Fruit fly (Drosophila melanogaster): ENCODE measurements around the gene AnxB11.

Gene AnxB11

DNA sequence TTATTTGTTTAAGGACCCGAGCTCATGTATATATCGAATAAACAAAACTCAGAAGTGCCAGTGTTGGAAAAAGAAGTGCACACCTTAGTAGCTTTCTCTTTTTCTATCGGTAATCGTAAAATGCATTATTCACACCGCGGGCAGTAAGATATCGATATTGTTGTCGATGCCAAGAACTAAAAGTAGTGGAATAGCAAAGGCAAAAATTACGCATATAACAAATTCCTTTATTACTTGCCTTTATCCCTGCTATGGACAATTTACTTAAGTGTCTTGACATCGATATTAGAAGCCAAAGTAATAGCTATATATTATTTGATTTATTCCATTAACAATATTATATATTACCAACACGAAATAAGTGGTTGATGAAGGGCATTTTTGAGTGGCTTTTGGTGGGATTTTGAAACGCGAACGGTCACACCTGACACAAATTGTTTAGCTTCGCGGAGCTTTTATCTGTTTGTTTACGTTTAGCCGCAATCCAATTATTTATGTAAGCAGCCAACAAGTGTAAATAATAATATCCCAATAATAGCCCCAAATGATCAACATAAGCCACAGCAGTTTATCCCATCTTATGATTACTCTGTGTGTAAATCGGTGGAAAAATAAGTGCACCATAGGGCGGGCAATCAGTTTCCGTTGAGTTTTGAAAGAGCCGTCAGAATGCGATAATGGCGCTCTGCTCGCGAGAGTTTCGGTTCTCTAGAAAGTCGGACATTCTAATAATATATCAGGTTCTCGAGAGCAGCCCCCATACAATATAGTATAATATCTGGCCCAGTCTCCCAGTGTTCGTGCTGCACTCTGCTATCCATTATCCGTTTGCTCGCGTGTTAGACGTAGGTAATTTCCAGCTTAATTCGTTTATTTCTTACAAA lies 37.0 kb downstream of the AnxB11 start, which contains the start of the genes CG9992 and CG4239 (continued):
- TF ChIP-seq HLH4C (GFP tag; IDR thresholded peaks at IDR 0.05; ENCODE audit: partially characterized antibody), result peak; percentile 61; the same call in 2 of the 3 replicates

DNA sequence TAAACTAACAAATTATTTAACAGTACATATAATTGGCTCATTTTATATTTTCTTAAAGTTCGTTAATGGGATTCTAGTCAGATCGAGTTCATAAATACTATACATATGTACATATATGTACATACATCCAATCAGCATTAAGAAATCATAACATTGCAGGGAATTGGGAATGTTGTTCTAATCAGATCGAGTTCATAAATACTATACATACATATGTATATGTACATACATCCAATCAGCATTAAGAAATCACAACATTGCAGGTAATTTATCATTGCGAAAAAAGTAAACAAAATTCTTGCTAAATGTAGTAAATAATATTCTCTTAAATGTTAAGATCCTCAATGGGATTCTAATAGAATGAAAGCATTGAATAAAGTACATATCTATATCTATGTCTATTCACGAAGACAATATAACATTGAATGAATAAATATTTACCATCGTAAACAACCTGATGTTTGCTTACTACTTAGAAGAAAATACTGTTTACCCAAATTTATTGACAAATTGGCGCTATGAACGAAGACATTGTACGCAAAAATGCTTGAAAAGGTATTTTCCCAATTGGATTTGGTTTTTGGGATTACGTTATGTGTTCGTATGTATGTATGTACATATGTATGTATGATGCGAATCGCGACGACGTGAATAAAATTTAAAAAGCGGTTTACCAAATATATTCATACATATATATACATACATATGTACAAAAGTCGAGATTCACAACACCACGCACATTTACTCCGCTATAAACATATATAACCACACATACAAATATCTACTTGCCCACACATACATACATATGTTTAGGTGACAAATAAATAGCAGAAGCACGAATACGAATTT lies 38.2 kb downstream of the AnxB11 start:
- TF ChIP-seq CG8765 (GFP tag; IDR thresholded peaks at IDR 0.05) (no peak), usp (GFP tag; optimal IDR thresholded peaks at IDR 0.05) (no peak), CG8290 (GFP tag; optimal IDR thresholded peaks at IDR 0.05) (peak; percentile 34), CG8290 (tag; optimal IDR thresholded peaks at IDR 0.05) (peak in 1 of 2 experiments; percentile 78), CG2129 (GFP tag; IDR thresholded peaks at IDR 0.05; ENCODE audit: partially characterized antibody) (no peak), CG14965 (GFP tag; optimal IDR thresholded peaks at IDR 0.05; ENCODE audit: borderline replicate concordance) (peak; percentile 44), CG9437 (GFP tag; optimal IDR thresholded peaks at IDR 0.05) (peak; percentile 49), fu2 (GFP tag; optimal IDR thresholded peaks at IDR 0.05) (no peak), fru (optimal IDR thresholded peaks at IDR 0.05) (no peak), CG18476 (GFP tag; optimal IDR thresholded peaks at IDR 0.05) (peak; percentile 59), pros (GFP tag; optimal IDR thresholded peaks at IDR 0.05) (peak; percentile 38), lbe (GFP tag; optimal IDR thresholded peaks at IDR 0.05) (no peak), CG33213 (GFP tag; optimal IDR thresholded peaks at IDR 0.05) (peak; percentile 45), CG7786 (GFP tag; optimal IDR thresholded peaks at IDR 0.05) (peak; percentile 13), mam (GFP tag; optimal IDR thresholded peaks at IDR 0.05) (peak; percentile 61), tgo (GFP tag; IDR thresholded peaks at IDR 0.05) (no peak), CG13894 (tag; optimal IDR thresholded peaks at IDR 0.05) (peak; percentile 91), luna (GFP tag; optimal IDR thresholded peaks at IDR 0.05) (peak; percentile 68), CG7372 (GFP tag; IDR thresholded peaks at IDR 0.05) (no peak), B-H2 (GFP tag; optimal IDR thresholded peaks at IDR 0.05) (peak; percentile 86), tin (GFP tag; optimal IDR thresholded peaks at IDR 0.05) (no peak), CG18619 (GFP tag; optimal IDR thresholded peaks at IDR 0.05) (no peak), CG2712 (tag; optimal IDR thresholded peaks at IDR 0.05) (peak; percentile 57), CG15601 (tag; optimal IDR thresholded peaks at IDR 0.05) (peak; percentile 89), E2f2 (GFP tag; IDR thresholded peaks at IDR 0.05) (peak; percentile 43; the same call in 1 of the 2 replicates), CG33557 (GFP tag; optimal IDR thresholded peaks at IDR 0.05) (peak; percentile 93), CG3163 (GFP tag; optimal IDR thresholded peaks at IDR 0.05) (no peak), ara (GFP tag; IDR thresholded peaks at IDR 0.05) (peak; percentile 38; the same call in 1 of the 2 replicates), eyg (GFP tag; optimal IDR thresholded peaks at IDR 0.05) (peak; percentile 46), CG10209 (GFP tag; optimal IDR thresholded peaks at IDR 0.05) (peak; percentile 84), CG8359 (GFP tag; optimal IDR thresholded peaks at IDR 0.05; ENCODE audit: borderline replicate concordance) (peak; percentile 36), ttk (GFP tag; IDR thresholded peaks at IDR 0.05) (no peak), gem (tag; optimal IDR thresholded peaks at IDR 0.05) (peak; percentile 83), CG18599 (GFP tag; optimal IDR thresholded peaks at IDR 0.05) (peak; percentile 91), CG10274 (GFP tag; optimal IDR thresholded peaks at IDR 0.05) (peak; percentile 6), CG12942 (GFP tag; optimal IDR thresholded peaks at IDR 0.05) (peak; percentile 47), Nf-YC (tag; optimal IDR thresholded peaks at IDR 0.05) (peak; percentile 65), dmrt99B (tag; optimal IDR thresholded peaks at IDR 0.05) (no peak), CG17385 (GFP tag; optimal IDR thresholded peaks at IDR 0.05) (peak; percentile 68), cato (GFP tag; optimal IDR thresholded peaks at IDR 0.05; ENCODE audit: borderline replicate concordance) (no peak), run (tag; optimal IDR thresholded peaks at IDR 0.05) (no peak), CG10267 (tag; optimal IDR thresholded peaks at IDR 0.05) (peak; percentile 32), CG12769 (tag; optimal IDR thresholded peaks at IDR 0.05) (no peak), dm (GFP tag; optimal IDR thresholded peaks at IDR 0.05) (no peak)

Data from whole organism, embryonic.